Worm (Caenorhabditis elegans): Measurements from ENCODE around the gene irld-64.

ce11 chrII:2884810-2885209, 45.6 kb downstream of the irld-64 start, which contains the start of gene pigw-1:
- TF ChIP-seq egl-27 (tag; optimal IDR thresholded peaks at IDR 0.05) (no peak), tra-1 (GFP tag; IDR thresholded peaks at IDR 0.05) (no peak), unc-130 (GFP tag; optimal IDR thresholded peaks at IDR 0.05) (no peak), snpc-4 (tag; optimal IDR thresholded peaks at IDR 0.05) (no peak), mep-1 (tag; optimal IDR thresholded peaks at IDR 0.05) (no peak)
